Fruit fly (Drosophila melanogaster) whole organism, adult: Measurements from ENCODE around the gene Ubqn.
A peak's percentile ranks its signal among the peaks of the same experiment; 100 is the strongest.

Experiments used
- CG11617 ChIP-seq: fragments of 200-800 bp; sonication (Bioruptor generic); optimal IDR thresholded peaks from 2 replicates; lab custom pipeline; 2017; ENCODE audit warnings: mild to moderate bottlenecking, missing biosample characterization, missing genetic modification reagents, missing genetic modification characterization
- CG12768 ChIP-seq: fragments of 200-800 bp; sonication (Bioruptor generic); optimal IDR thresholded peaks from 2 replicates; lab custom pipeline; 2017; ENCODE audit warnings: missing biosample characterization, missing genetic modification characterization, mild to moderate bottlenecking, moderate library complexity, missing genetic modification reagents
- CG14711 ChIP-seq: fragments of 200-800 bp; sonication (Bioruptor generic); optimal IDR thresholded peaks from 2 replicates; lab custom pipeline; 2018; ENCODE audit warnings: missing biosample characterization, mild to moderate bottlenecking, missing genetic modification characterization, moderate library complexity
- CG1620 ChIP-seq: fragments of 200-800 bp; sonication (Bioruptor generic); optimal IDR thresholded peaks from 2 replicates; lab custom pipeline; 2016; ENCODE audit warnings: missing biosample characterization, missing genetic modification characterization
- CG33017 ChIP-seq: fragments of 200-800 bp; sonication (Bioruptor generic); optimal IDR thresholded peaks from 2 replicates; lab custom pipeline; 2018; ENCODE audit warnings: missing biosample characterization, mild to moderate bottlenecking, missing genetic modification characterization, moderate library complexity
- CG5204 ChIP-seq: fragments of 200-800 bp; sonication (Bioruptor generic); optimal IDR thresholded peaks from 2 replicates; lab custom pipeline; 2016; ENCODE audit warnings: missing biosample characterization, missing genetic modification characterization
- CG7045 ChIP-seq: fragments of 200-800 bp; sonication (Bioruptor generic); optimal IDR thresholded peaks from 2 replicates; lab custom pipeline; 2017; ENCODE audit warnings: missing biosample characterization, mild to moderate bottlenecking, missing genetic modification characterization
- CG7101 ChIP-seq: fragments of 200-800 bp; sonication (Bioruptor generic); optimal IDR thresholded peaks from 2 replicates; lab custom pipeline; 2018; ENCODE audit warnings: missing biosample characterization, mild to moderate bottlenecking, missing genetic modification characterization, moderate library complexity
- Clk ChIP-seq: fragments of 200-800 bp; sonication (Bioruptor generic); optimal IDR thresholded peaks from 2 replicates; lab custom pipeline; 2017; ENCODE audit warnings: missing biosample characterization, missing genetic modification characterization
- Crg-1 ChIP-seq: fragments of 200-800 bp; sonication (Bioruptor generic); optimal IDR thresholded peaks from 2 replicates; lab custom pipeline; 2016; ENCODE audit warnings: missing biosample characterization, missing genetic modification characterization
- Hr96 ChIP-seq: fragments of 200-800 bp; sonication (Bioruptor generic); optimal IDR thresholded peaks from 2 replicates; lab custom pipeline; 2016; ENCODE audit warnings: missing biosample characterization, missing genetic modification characterization
- Mnt ChIP-seq: fragments of 200-800 bp; sonication (Bioruptor generic); optimal IDR thresholded peaks from 2 replicates; lab custom pipeline; 2016; ENCODE audit warnings: missing biosample characterization, mild to moderate bottlenecking, missing genetic modification characterization
- bab1 ChIP-seq: fragments of 200-800 bp; sonication (Bioruptor generic); optimal IDR thresholded peaks from 3 replicates; lab custom pipeline; 2019; ENCODE audit warnings: missing biosample characterization, mild to moderate bottlenecking, missing genetic modification characterization, moderate library complexity
- cic ChIP-seq: fragments of 200-800 bp; sonication (Bioruptor generic); optimal IDR thresholded peaks from 2 replicates; lab custom pipeline; 2017; ENCODE audit warnings: missing biosample characterization, mild to moderate bottlenecking, missing genetic modification characterization, moderate library complexity
- cnc ChIP-seq, 2 experiments: fragments of >200 bp; optimal IDR thresholded peaks; 2 replicates each; lab custom pipeline; 2017
- kay ChIP-seq: fragments of 200-800 bp; sonication (Bioruptor generic); peaks from one replicate; lab custom pipeline; 2016; ENCODE audit warnings: missing biosample characterization, missing genetic modification characterization, borderline replicate concordance
- ovo ChIP-seq: fragments of 200-800 bp; sonication (Bioruptor generic); optimal IDR thresholded peaks from 2 replicates; lab custom pipeline; 2016; ENCODE audit warnings: missing biosample characterization, missing genetic modification characterization
- pad ChIP-seq: fragments of 200-800 bp; sonication (Bioruptor generic); optimal IDR thresholded peaks from 3 replicates; lab custom pipeline; 2017; ENCODE audit warnings: missing biosample characterization, missing genetic modification characterization, mild to moderate bottlenecking, moderate library complexity, missing genetic modification reagents
- tj ChIP-seq: fragments of 200-800 bp; sonication (Bioruptor generic); optimal IDR thresholded peaks from 3 replicates; lab custom pipeline; 2017; ENCODE audit warnings: missing biosample characterization, mild to moderate bottlenecking, missing genetic modification characterization, moderate library complexity
- toe ChIP-seq: fragments of 200-800 bp; sonication (Bioruptor generic); optimal IDR thresholded peaks from 2 replicates; lab custom pipeline; 2016; ENCODE audit warnings: missing biosample characterization, missing genetic modification characterization

Ubqn gene

dm6 chrX:19692951-19693698 is 9.5 kb downstream of the Ubqn start, which contains the start of gene Mer:
Gene Mer, minus strand, starts transcription at chrX:19693500.
- peak; percentile 64 for TF ChIP-seq tj (GFP tag; lab: Kevin White, UChicago)
- peak; percentile 53 for TF ChIP-seq ovo (GFP tag; lab: Kevin White, UChicago)
- no peak for TF ChIP-seq cnc (optimal IDR thresholded peaks at IDR 0.05; lab: Kevin White, UChicago)
- peak; percentile 57 for TF ChIP-seq toe (GFP tag; lab: Kevin White, UChicago)
- peak; percentile 73 for TF ChIP-seq Crg-1 (GFP tag; lab: Kevin White, UChicago)
- TF ChIP-seq Hr96 = peak; percentile 87
- TF ChIP-seq bab1 (GFP tag; lab: Kevin White, UChicago) = peak; percentile 86
- peak; percentile 59 for TF ChIP-seq CG1620
- TF ChIP-seq CG12768 (GFP tag; lab: Kevin White, UChicago) = peak; percentile 79
- peak; percentile 76 for TF ChIP-seq CG14711 (tag; lab: Kevin White, UChicago)
- TF ChIP-seq kay = no peak
- peak; percentile 81 for TF ChIP-seq Mnt (GFP tag; lab: Kevin White, UChicago)
- peak; percentile 88 for TF ChIP-seq CG11617 (GFP tag; lab: Kevin White, UChicago)
- peak; percentile 61 for TF ChIP-seq CG5204 (GFP tag; lab: Kevin White, UChicago)
- peak; percentile 38 for TF ChIP-seq Clk (GFP tag; lab: Kevin White, UChicago)
- peak; percentile 63 for TF ChIP-seq pad (GFP tag; lab: Kevin White, UChicago)
- TF ChIP-seq CG33017 = peak; percentile 75
- peak; percentile 87 for TF ChIP-seq CG7101
- peak; percentile 73 for TF ChIP-seq CG7045 (GFP tag; lab: Kevin White, UChicago)
- peak; percentile 10 for TF ChIP-seq cic (GFP tag; lab: Kevin White, UChicago)

dm6 chrX:19694792-19695558 is 11.4 kb downstream of the Ubqn start, which contains the start of gene CG14229:
Gene CG14229, minus strand, starts transcription at chrX:19695250.
- TF ChIP-seq tj (GFP tag; lab: Kevin White, UChicago) = no peak
- TF ChIP-seq toe (GFP tag; lab: Kevin White, UChicago) = no peak
- TF ChIP-seq Mnt (GFP tag; lab: Kevin White, UChicago) = no peak
- TF ChIP-seq CG14711 (tag; lab: Kevin White, UChicago) = peak; percentile 45
- no peak for TF ChIP-seq CG1620
- peak; percentile 9 for TF ChIP-seq CG11617 (GFP tag; lab: Kevin White, UChicago)

- no peak for TF ChIP-seq Clk (GFP tag; lab: Kevin White, UChicago)
- TF ChIP-seq tj (GFP tag; lab: Kevin White, UChicago) = no peak
- no peak for TF ChIP-seq ovo (GFP tag; lab: Kevin White, UChicago)
- TF ChIP-seq bab1 (GFP tag; lab: Kevin White, UChicago) = no peak
- no peak for TF ChIP-seq Crg-1 (GFP tag; lab: Kevin White, UChicago)
- no peak for TF ChIP-seq CG12768 (GFP tag; lab: Kevin White, UChicago)
- TF ChIP-seq pad (GFP tag; lab: Kevin White, UChicago) = no peak
- peak; percentile 1 for TF ChIP-seq CG14711 (tag; lab: Kevin White, UChicago)
- no peak for TF ChIP-seq toe (GFP tag; lab: Kevin White, UChicago)
- TF ChIP-seq CG1620 = peak; percentile 7
- peak; percentile 15 for TF ChIP-seq CG7101
- TF ChIP-seq CG33017 = no peak
- TF ChIP-seq CG5204 (GFP tag; lab: Kevin White, UChicago) = no peak
- no peak for TF ChIP-seq cnc (optimal IDR thresholded peaks at IDR 0.05; lab: Kevin White, UChicago)
- TF ChIP-seq CG11617 (GFP tag; lab: Kevin White, UChicago) = no peak
- no peak for TF ChIP-seq Mnt (GFP tag; lab: Kevin White, UChicago)
- TF ChIP-seq CG7045 (GFP tag; lab: Kevin White, UChicago) = no peak
- TF ChIP-seq Hr96 = no peak
Observed at dm6 chrX:19696845-19697244, 13.2 kb downstream of the Ubqn start, which contains the start of gene Cdc42. Gene Cdc42, plus strand, starts transcription at chrX:19697091.

- TF ChIP-seq CG7101 (peak; percentile 27), cnc (optimal IDR thresholded peaks at IDR 0.05; lab: Kevin White, UChicago) (no peak), Hr96 (no peak), CG11617 (GFP tag; lab: Kevin White, UChicago) (no peak), ovo (GFP tag; lab: Kevin White, UChicago) (peak; percentile 66), bab1 (GFP tag; lab: Kevin White, UChicago) (no peak), kay (no peak), tj (GFP tag; lab: Kevin White, UChicago) (no peak), CG12768 (GFP tag; lab: Kevin White, UChicago) (no peak), pad (GFP tag; lab: Kevin White, UChicago) (peak; percentile 53), CG1620 (peak; percentile 18), CG7045 (GFP tag; lab: Kevin White, UChicago) (no peak)
Observed at dm6 chrX:19697255-19697877, 13.8 kb downstream of the Ubqn start.

- TF ChIP-seq ovo (GFP tag; lab: Kevin White, UChicago) (no peak), kay (no peak), Hr96 (no peak), CG11617 (GFP tag; lab: Kevin White, UChicago) (peak; percentile 23), Clk (GFP tag; lab: Kevin White, UChicago) (no peak), Crg-1 (GFP tag; lab: Kevin White, UChicago) (no peak), pad (GFP tag; lab: Kevin White, UChicago) (no peak), bab1 (GFP tag; lab: Kevin White, UChicago) (peak; percentile 71), Mnt (GFP tag; lab: Kevin White, UChicago) (peak; percentile 29), CG14711 (tag; lab: Kevin White, UChicago) (no peak), CG33017 (no peak), toe (GFP tag; lab: Kevin White, UChicago) (no peak), cnc (optimal IDR thresholded peaks at IDR 0.05; lab: Kevin White, UChicago) (no peak)
Observed at dm6 chrX:19701611-19702010, 18.0 kb downstream of the Ubqn start, which contains the start of gene Tcs4. Gene Tcs4, minus strand, starts transcription at chrX:19701755.
